Worm (Caenorhabditis elegans) whole organism, L3 larva: ENCODE data around the gene chil-3.

Experiments used
- ZK546.5 ChIP-seq: sonication (generic microtip); optimal IDR thresholded peaks from 2 replicates; lab custom pipeline; 2017; ENCODE audit warnings: missing biosample characterization, missing genetic modification characterization
- ama-1 ChIP-seq: fragments of 150-350 bp; optimal IDR thresholded peaks from 2 replicates; lab custom pipeline; 2018
- fkh-10 ChIP-seq: sonication (generic microtip); optimal IDR thresholded peaks from 2 replicates; lab custom pipeline; 2017; ENCODE audit warnings: missing biosample characterization, missing genetic modification reagents, missing genetic modification characterization
- fos-1 ChIP-seq: fragments of 150-350 bp; optimal IDR thresholded peaks from 2 replicates; lab custom pipeline; 2014; ENCODE audit warnings: missing biosample characterization, missing genetic modification characterization
- hmg-11 ChIP-seq: sonication (generic microtip); optimal IDR thresholded peaks from 2 replicates; lab custom pipeline; 2016; ENCODE audit warnings: missing genetic modification characterization, missing compliant biosample characterization
- nhr-77 ChIP-seq: fragments of 150-350 bp; optimal IDR thresholded peaks from 2 replicates; lab custom pipeline; 2014; ENCODE audit warnings: missing biosample characterization, missing genetic modification characterization
- unc-39 ChIP-seq: sonication (generic microtip); optimal IDR thresholded peaks from 4 replicates; lab custom pipeline; 2017; ENCODE audit warnings: missing biosample characterization, missing genetic modification characterization

DNA sequence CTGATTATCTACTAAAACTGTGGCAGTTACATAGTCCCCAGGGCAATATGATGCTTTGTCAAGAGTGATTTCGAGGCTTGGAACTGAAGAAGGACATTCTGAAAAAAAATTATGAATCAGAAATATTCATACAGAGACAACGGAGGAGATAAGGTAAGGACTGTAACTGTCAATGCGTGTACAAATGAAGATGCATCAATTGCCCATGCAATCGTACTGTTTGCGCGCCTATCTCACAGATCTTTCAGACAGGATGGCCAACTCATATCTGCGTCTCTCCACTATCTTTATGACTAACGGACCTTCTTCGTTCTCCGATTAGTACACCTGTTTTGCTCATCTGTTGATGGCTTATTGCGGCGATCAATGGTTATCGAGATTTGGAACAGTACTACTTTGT lies 21.0 kb downstream of the chil-3 start, which contains the start of gene ZK938.11:
- TF ChIP-seq fos-1 (tag; lab: Kevin White, UChicago) (no peak), hmg-11 (no peak), nhr-77 (tag; lab: Kevin White, UChicago) (no peak), ama-1 (lab: Kevin White, UChicago) (no peak), fkh-10 (GFP tag; lab: Kevin White, UChicago) (no peak), unc-39 (no peak), ZK546.5 (tag; lab: Kevin White, UChicago) (no peak)
